Fruit fly (Drosophila melanogaster): ENCODE measurements around the gene CG4836.

DNA sequence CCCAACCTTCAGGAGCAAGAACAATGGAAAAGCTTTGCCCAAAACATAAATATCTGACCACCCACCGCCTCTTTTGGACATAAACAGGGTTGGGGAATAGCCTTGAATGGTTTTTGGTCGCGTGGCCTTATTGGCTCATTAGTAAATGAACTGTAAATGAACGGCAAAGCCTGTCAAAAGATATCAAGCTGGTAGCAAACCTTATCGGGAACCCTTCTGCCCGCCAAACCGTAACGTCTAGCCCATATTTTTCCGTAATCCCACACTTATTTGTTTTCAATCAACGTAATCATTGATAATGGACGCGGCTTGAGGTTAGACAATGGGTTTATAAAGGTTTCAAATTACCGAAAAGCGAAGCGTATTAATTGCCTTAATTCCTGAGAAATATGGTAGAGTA is 28.3 kb upstream of the CG4836 start:
- TF ChIP-seq ttk (optimal IDR thresholded peaks at IDR 0.05) (no peak), h (optimal IDR thresholded peaks at IDR 0.05) (no peak), psq (optimal IDR thresholded peaks at IDR 0.05) (no peak), Sin3A (optimal IDR thresholded peaks at IDR 0.05) (no peak), insv (optimal IDR thresholded peaks at IDR 0.05) (no peak), Myc (optimal IDR thresholded peaks at IDR 0.05) (no peak)

All from Kc167 (cell line).